Worm (Caenorhabditis elegans) whole organism, L4/young adult: Measurements from ENCODE around the gene C09H10.9.

Source experiments
- W03F9.2 ChIP-seq: fragments of 150-350 bp; optimal IDR thresholded peaks from 2 replicates; lab custom pipeline; 2014; ENCODE audit warnings: missing biosample characterization, missing genetic modification characterization
- dao-5 ChIP-seq: sonication (generic microtip); optimal IDR thresholded peaks from 2 replicates; lab custom pipeline; 2016; ENCODE audit warnings: missing genotype, missing genetic modification characterization, moderate library complexity, missing compliant biosample characterization
- him-1 ChIP-seq: sonication (generic microtip); optimal IDR thresholded peaks from 2 replicates; lab custom pipeline; 2016; ENCODE audit warnings: missing genotype, missing genetic modification reagents, missing genetic modification characterization, missing compliant biosample characterization

DNA sequence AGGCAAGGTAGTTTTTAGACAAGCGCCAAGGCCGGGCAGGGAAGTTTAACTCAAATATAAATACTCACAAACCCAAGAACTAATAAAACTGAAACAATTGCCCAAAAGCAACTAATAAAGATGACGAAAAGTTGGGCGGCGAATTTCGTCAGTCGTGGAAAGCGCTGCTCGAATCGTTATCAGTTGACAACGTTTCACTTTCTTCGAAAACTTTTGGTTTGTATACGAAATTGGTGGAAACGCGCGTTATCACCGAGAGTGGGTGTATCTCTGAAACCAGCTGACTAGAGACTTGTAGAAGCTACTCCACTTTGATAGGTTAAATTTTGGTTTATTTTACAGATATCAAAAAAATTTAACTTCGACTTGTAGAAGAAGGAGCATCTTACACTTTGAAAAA, 48.8 kb downstream of the C09H10.9 start:
- TF ChIP-seq him-1 (tag; lab: Kevin White, UChicago): no peak
- TF ChIP-seq W03F9.2 (tag; lab: Kevin White, UChicago): no peak
- TF ChIP-seq dao-5 (tag; lab: Kevin White, UChicago): no peak
